Worm (Caenorhabditis elegans): Measurements from ENCODE around the gene F22B3.7.
A peak's percentile ranks its signal among the peaks of the same experiment; 100 is the strongest.

F22B3.7 gene

ce11 chrIV:11388684-11389083 is 32.9 kb downstream of the F22B3.7 start:
- TF ChIP-seq egl-13 (tag; optimal IDR thresholded peaks at IDR 0.05) (peak; percentile 74), lsy-2 (tag; optimal IDR thresholded peaks at IDR 0.05) (peak in 1 of 2 experiments; percentile 29), dsc-1 (tag; optimal IDR thresholded peaks at IDR 0.05) (peak; percentile 30), nhr-71 (tag; optimal IDR thresholded peaks at IDR 0.05) (peak; percentile 70), lin-14 (GFP tag; optimal IDR thresholded peaks at IDR 0.05) (peak; percentile 49), nhr-85 (tag) (no peak), nhr-47 (tag; optimal IDR thresholded peaks at IDR 0.05) (peak; percentile 81), swsn-7 (tag; optimal IDR thresholded peaks at IDR 0.05) (peak; percentile 29), fkh-8 (tag; optimal IDR thresholded peaks at IDR 0.05) (peak; percentile 63), ceh-63 (GFP tag; optimal IDR thresholded peaks at IDR 0.05) (no peak), elt-3 (tag; optimal IDR thresholded peaks at IDR 0.05) (no peak)

ce11 chrIV:11379254-11379653 is 42.3 kb downstream of the F22B3.7 start, which contains the start of gene fbxb-76:
TSS of gene fbxb-76 (minus strand) at chrIV:11379354.
- no peak for TF ChIP-seq vab-15 (tag; optimal IDR thresholded peaks at IDR 0.05)
- TF ChIP-seq xbp-1 (tag; optimal IDR thresholded peaks at IDR 0.05), result no peak
- no peak for TF ChIP-seq elt-2 (tag; optimal IDR thresholded peaks at IDR 0.05)
- no peak for TF ChIP-seq fkh-4 (tag; optimal IDR thresholded peaks at IDR 0.05; ENCODE audit: borderline replicate concordance)
- TF ChIP-seq nhr-71 (tag; optimal IDR thresholded peaks at IDR 0.05), result no peak
- TF ChIP-seq efl-1 (optimal IDR thresholded peaks at IDR 0.05), result no peak
- TF ChIP-seq efl-1 (GFP tag; optimal IDR thresholded peaks at IDR 0.05 in 1 of 2), result peak in 1 of 2 experiments; percentile 0
- TF ChIP-seq mef-2 (tag; optimal IDR thresholded peaks at IDR 0.05), result no peak

- TF ChIP-seq mef-2 (tag; optimal IDR thresholded peaks at IDR 0.05) (no peak), nhr-237 (tag; optimal IDR thresholded peaks at IDR 0.05) (no peak), fkh-10 (GFP tag; optimal IDR thresholded peaks at IDR 0.05) (no peak), fos-1 (tag; optimal IDR thresholded peaks at IDR 0.05) (no peak), xbp-1 (tag; optimal IDR thresholded peaks at IDR 0.05) (no peak), ces-1 (GFP tag; optimal IDR thresholded peaks at IDR 0.05) (no peak), nhr-71 (tag; optimal IDR thresholded peaks at IDR 0.05) (no peak), lin-13 (GFP tag; optimal IDR thresholded peaks at IDR 0.05) (no peak), nhr-12 (tag; optimal IDR thresholded peaks at IDR 0.05) (no peak)
Observed at ce11 chrIV:11377439-11377838, 44.2 kb downstream of the F22B3.7 start.

DNA sequence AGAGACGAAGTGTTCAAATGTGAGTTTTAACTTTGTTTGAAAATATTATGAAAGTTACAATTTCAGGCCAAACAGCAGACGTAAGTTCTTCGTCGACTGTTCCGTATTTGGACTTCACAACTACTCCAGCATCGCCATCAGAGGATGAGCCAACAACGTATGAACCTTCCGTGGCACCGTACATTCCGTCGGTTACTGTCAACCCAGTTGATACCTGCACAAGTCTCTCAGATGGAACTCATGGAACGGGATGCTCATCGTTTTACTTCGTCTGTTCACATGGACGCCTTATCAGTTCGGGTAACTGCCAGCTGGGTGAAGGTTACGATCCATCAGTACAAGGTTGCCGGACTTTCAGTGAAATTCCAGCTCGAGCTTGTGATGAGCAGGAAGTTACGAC is 45.9 kb downstream of the F22B3.7 start:
- no peak for TF ChIP-seq fkh-8 (tag; optimal IDR thresholded peaks at IDR 0.05)
- no peak for TF ChIP-seq fkh-10 (GFP tag; optimal IDR thresholded peaks at IDR 0.05)
- TF ChIP-seq ceh-63 (GFP tag; optimal IDR thresholded peaks at IDR 0.05), result no peak
- no peak for TF ChIP-seq lin-14 (GFP tag; optimal IDR thresholded peaks at IDR 0.05)
- TF ChIP-seq vab-15 (tag; optimal IDR thresholded peaks at IDR 0.05), result no peak
- no peak for TF ChIP-seq nhr-28 (tag; optimal IDR thresholded peaks at IDR 0.05)
- no peak for TF ChIP-seq fkh-4 (tag; optimal IDR thresholded peaks at IDR 0.05; ENCODE audit: borderline replicate concordance)
- no peak for TF ChIP-seq sup-37 (GFP tag; optimal IDR thresholded peaks at IDR 0.05)
- TF ChIP-seq zag-1 (tag; optimal IDR thresholded peaks at IDR 0.05), result no peak
- TF ChIP-seq tlp-1 (tag; optimal IDR thresholded peaks at IDR 0.05), result no peak

ce11 chrIV:11372366-11372997 is 49.1 kb downstream of the F22B3.7 start, which contains the start of gene cbd-1:
TSS of gene cbd-1 (plus strand) at chrIV:11372991.
- TF ChIP-seq rnt-1 (tag; optimal IDR thresholded peaks at IDR 0.05) (no peak), nhr-85 (tag) (no peak), C04F5.9 (tag; optimal IDR thresholded peaks at IDR 0.05) (no peak), mep-1 (tag; optimal IDR thresholded peaks at IDR 0.05) (no peak), lin-35 (GFP tag; optimal IDR thresholded peaks at IDR 0.05) (no peak), egl-27 (tag; optimal IDR thresholded peaks at IDR 0.05) (no peak), jun-1 (tag; optimal IDR thresholded peaks at IDR 0.05) (no peak), skn-1 (tag; optimal IDR thresholded peaks at IDR 0.05) (no peak), pag-3 (tag; optimal IDR thresholded peaks at IDR 0.05; ENCODE audit: borderline replicate concordance, insufficient read depth) (no peak), unc-30 (tag; optimal IDR thresholded peaks at IDR 0.05) (no peak), fkh-8 (tag; optimal IDR thresholded peaks at IDR 0.05) (no peak), ceh-82 (tag; optimal IDR thresholded peaks at IDR 0.05) (no peak), zip-4 (GFP tag; optimal IDR thresholded peaks at IDR 0.05) (no peak), nhr-47 (tag; optimal IDR thresholded peaks at IDR 0.05) (no peak), C34B4.2 (tag; optimal IDR thresholded peaks at IDR 0.05) (no peak)
